Fruit fly (Drosophila melanogaster) whole organism, pupa: ENCODE data around the gene Glut1.
A peak's percentile ranks its signal among the peaks of the same experiment; 100 is the strongest.

Source experiments
- CG10348 ChIP-seq: fragments of 200-800 bp; sonication (Bioruptor generic); IDR thresholded peaks from 2 replicates; pipeline ENCODE4 v1.3.6; 2022; ENCODE audit warnings: missing biosample characterization, missing genetic modification characterization
- CG12605 ChIP-seq: fragments of 200-800 bp; sonication (Bioruptor generic); IDR thresholded peaks from 2 replicates; pipeline ENCODE4 v1.3.6; 2022; ENCODE audit warnings: missing biosample characterization, missing genetic modification characterization
- CG13204 ChIP-seq: fragments of 200-800 bp; sonication (Bioruptor generic); optimal IDR thresholded peaks from 2 replicates; lab custom pipeline; 2018; ENCODE audit warnings: missing biosample characterization, mild to moderate bottlenecking, missing genetic modification characterization, moderate library complexity
- CG14655 ChIP-seq: fragments of 200-800 bp; sonication (Bioruptor generic); optimal IDR thresholded peaks from 3 replicates; lab custom pipeline; 2017; ENCODE audit warnings: mild to moderate bottlenecking, missing biosample characterization, missing genetic modification reagents, missing genetic modification characterization
- CG15710 ChIP-seq: fragments of 200-800 bp; sonication (Bioruptor generic); optimal IDR thresholded peaks from 2 replicates; lab custom pipeline; 2018; ENCODE audit warnings: missing biosample characterization, mild to moderate bottlenecking, missing genetic modification characterization, moderate library complexity
- CG17806 ChIP-seq: fragments of 200-800 bp; sonication (Bioruptor generic); optimal IDR thresholded peaks from 2 replicates; lab custom pipeline; 2018; ENCODE audit warnings: missing biosample characterization, mild to moderate bottlenecking, missing genetic modification characterization, moderate library complexity
- CG32121 ChIP-seq: fragments of 200-800 bp; sonication (Bioruptor generic); IDR thresholded peaks from 2 replicates; pipeline ENCODE4 v1.3.6; 2022; ENCODE audit warnings: missing biosample characterization, missing genetic modification characterization
- CG34367 ChIP-seq: fragments of 200-800 bp; sonication (Bioruptor generic); optimal IDR thresholded peaks from 2 replicates; lab custom pipeline; 2018; ENCODE audit warnings: missing biosample characterization, mild to moderate bottlenecking, missing genetic modification characterization
- CG4496 ChIP-seq: fragments of 200-800 bp; sonication (Bioruptor generic); IDR thresholded peaks from 3 replicates; pipeline ENCODE4 v1.3.6; 2022; ENCODE audit warnings: missing biosample characterization, missing genetic modification characterization
- CG8159 ChIP-seq: fragments of 200-800 bp; sonication (Bioruptor generic); optimal IDR thresholded peaks from 3 replicates; lab custom pipeline; 2018; ENCODE audit warnings: missing biosample characterization, mild to moderate bottlenecking, missing genetic modification characterization, moderate library complexity
- CG8301 ChIP-seq: fragments of 200-800 bp; sonication (Bioruptor generic); optimal IDR thresholded peaks from 2 replicates; lab custom pipeline; 2018; ENCODE audit warnings: missing biosample characterization, mild to moderate bottlenecking, missing genetic modification characterization
- CG9948 ChIP-seq: fragments of 200-800 bp; sonication (Bioruptor generic); optimal IDR thresholded peaks from 2 replicates; lab custom pipeline; 2018; ENCODE audit warnings: missing biosample characterization, mild to moderate bottlenecking, missing genetic modification characterization, moderate library complexity
- D1 ChIP-seq: fragments of 200-800 bp; sonication (Bioruptor generic); optimal IDR thresholded peaks from 2 replicates; lab custom pipeline; 2018; ENCODE audit warnings: missing biosample characterization, mild to moderate bottlenecking, missing genetic modification characterization, moderate library complexity
- EcR ChIP-seq: fragments of 200-800 bp; sonication (Bioruptor generic); optimal IDR thresholded peaks from 3 replicates; lab custom pipeline; 2019; ENCODE audit warnings: missing biosample characterization, missing genetic modification characterization, mild to moderate bottlenecking, moderate library complexity, missing genetic modification reagents
- Ets98B ChIP-seq: fragments of 200-800 bp; sonication (Bioruptor generic); IDR thresholded peaks from 2 replicates; pipeline ENCODE4 v1.3.6; 2022; ENCODE audit warnings: missing biosample characterization, missing genetic modification characterization
- Pif1A ChIP-seq: fragments of 200-800 bp; sonication (Bioruptor generic); optimal IDR thresholded peaks from 3 replicates; lab custom pipeline; 2016; ENCODE audit warnings: missing biosample characterization, missing genetic modification characterization
- Pif1B ChIP-seq: fragments of 200-800 bp; sonication (Bioruptor generic); optimal IDR thresholded peaks from 3 replicates; lab custom pipeline; 2016; ENCODE audit warnings: missing biosample characterization, missing genetic modification characterization
- Snoo ChIP-seq: fragments of 200-800 bp; sonication (Bioruptor generic); optimal IDR thresholded peaks from 3 replicates; lab custom pipeline; 2017; ENCODE audit warnings: missing biosample characterization, mild to moderate bottlenecking, missing genetic modification characterization, inconsistent platforms
- fd96Ca ChIP-seq: fragments of 200-800 bp; sonication (Bioruptor generic); IDR thresholded peaks from 3 replicates; pipeline ENCODE4 v1.3.6; 2022; ENCODE audit warnings: missing biosample characterization, missing genetic modification characterization
- gl ChIP-seq: fragments of 200-800 bp; sonication (Bioruptor generic); optimal IDR thresholded peaks from 2 replicates; lab custom pipeline; 2018; ENCODE audit warnings: missing biosample characterization, mild to moderate bottlenecking, missing genetic modification characterization
- rn ChIP-seq: fragments of 200-800 bp; sonication (Bioruptor generic); IDR thresholded peaks from 2 replicates; pipeline ENCODE4 v1.3.6; 2022; ENCODE audit warnings: missing biosample characterization, missing genetic modification characterization

Gene Glut1

DNA sequence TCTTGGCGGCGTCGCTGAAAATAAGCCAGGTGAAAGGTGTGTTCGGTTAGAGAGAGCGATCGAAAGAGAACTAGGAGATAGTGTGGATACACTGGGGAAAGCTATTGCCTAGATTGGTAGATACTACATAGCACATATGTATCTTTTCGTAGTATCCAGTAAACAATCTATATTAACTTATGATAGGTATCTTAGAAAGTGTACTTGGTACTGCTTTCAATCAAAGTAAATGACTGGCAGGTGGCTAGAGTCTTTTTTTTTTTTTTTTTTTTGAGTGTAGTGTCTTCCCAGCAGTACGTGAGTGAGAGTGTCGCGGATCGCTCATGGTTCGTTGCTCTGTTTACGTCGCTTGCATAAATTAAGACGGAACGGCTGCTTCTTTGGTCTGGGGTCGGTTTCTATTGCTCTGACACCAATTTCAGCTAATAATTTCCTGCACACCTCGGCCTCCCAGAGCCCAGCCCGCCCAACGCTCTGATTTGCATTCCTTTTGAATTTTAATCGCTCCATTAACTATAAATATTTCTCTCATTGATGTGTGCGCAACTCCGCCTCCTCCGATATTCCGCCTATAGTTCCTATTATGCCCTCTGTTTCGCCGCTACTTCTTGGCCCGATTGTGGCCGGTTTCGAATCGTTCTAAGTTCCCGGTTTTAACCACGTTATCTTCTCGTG lies 115.9 kb downstream of the Glut1 start:
- TF ChIP-seq Pif1A (GFP tag; lab: Kevin White, UChicago) (no peak), CG32121 (peak; percentile 53; the same call in 1 of the 2 replicates), CG12605 (GFP tag; lab: Robert Waterston, UW) (peak; percentile 58), CG4496 (GFP tag; lab: Robert Waterston, UW) (peak; percentile 53; the same call in 2 of the 3 replicates), CG15710 (tag; lab: Kevin White, UChicago) (peak; percentile 7), CG8301 (peak; percentile 71), CG34367 (tag; lab: Kevin White, UChicago) (no peak), CG14655 (GFP tag; lab: Kevin White, UChicago) (no peak), fd96Ca (GFP tag; lab: Robert Waterston, UW) (0 out of 3 replicates have a peak, but pooled peaks have one; percentile 64), CG10348 (GFP tag; lab: Robert Waterston, UW) (peak; percentile 31; the same call in 1 of the 2 replicates), CG8159 (tag; lab: Kevin White, UChicago) (peak; percentile 20), Ets98B (GFP tag; lab: Robert Waterston, UW) (peak; percentile 72)

DNA sequence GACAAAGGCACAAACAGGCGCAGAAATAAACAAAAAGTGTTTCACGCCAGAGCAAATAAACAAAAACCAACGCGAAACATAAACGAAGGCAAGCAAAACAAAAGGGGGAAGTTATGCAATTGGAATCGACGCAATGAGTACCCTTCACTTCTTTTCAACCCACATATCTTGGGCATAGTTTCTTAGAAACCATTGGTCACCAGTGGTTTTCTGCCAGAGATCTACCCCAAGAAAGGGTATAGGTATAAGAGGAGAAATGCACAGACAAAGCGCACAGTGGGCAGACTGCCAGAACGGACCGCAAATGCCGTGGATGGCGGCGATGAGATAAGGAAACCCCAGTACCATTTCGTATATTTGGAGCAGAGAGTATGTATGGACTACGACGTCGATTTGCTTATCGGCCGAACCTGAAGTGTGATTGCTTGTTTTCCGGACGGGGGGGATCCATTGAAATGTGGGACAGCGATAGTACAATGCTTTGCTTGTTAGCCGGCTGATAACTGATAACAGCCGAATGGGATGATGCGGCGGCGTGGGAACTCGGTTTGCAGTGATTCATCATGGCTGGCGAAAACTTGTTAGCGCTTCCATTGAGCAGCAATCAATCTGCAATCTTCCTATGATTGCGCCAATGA lies 117.2 kb downstream of the Glut1 start:
- TF ChIP-seq Snoo (tag; lab: Kevin White, UChicago) (peak; percentile 44), CG15710 (tag; lab: Kevin White, UChicago) (peak; percentile 41), rn (peak; percentile 29; the same call in 1 of the 2 replicates), gl (peak; percentile 45), CG32121 (peak; percentile 78), CG34367 (tag; lab: Kevin White, UChicago) (peak; percentile 12), CG17806 (tag; lab: Kevin White, UChicago) (peak; percentile 16), CG14655 (GFP tag; lab: Kevin White, UChicago) (peak; percentile 40), CG8159 (tag; lab: Kevin White, UChicago) (peak; percentile 43), CG13204 (GFP tag; lab: Kevin White, UChicago) (peak; percentile 13), Pif1B (peak; percentile 45), Ets98B (GFP tag; lab: Robert Waterston, UW) (peak; percentile 63), Pif1A (GFP tag; lab: Kevin White, UChicago) (peak; percentile 36), CG12605 (GFP tag; lab: Robert Waterston, UW) (peak; percentile 49; the same call in 1 of the 2 replicates), D1 (tag; lab: Kevin White, UChicago) (no peak), CG4496 (GFP tag; lab: Robert Waterston, UW) (peak; percentile 47; the same call in 1 of the 3 replicates), fd96Ca (GFP tag; lab: Robert Waterston, UW) (peak; percentile 62; the same call in 2 of the 3 replicates), CG10348 (GFP tag; lab: Robert Waterston, UW) (0 out of 2 replicates have a peak, but pooled peaks have one; percentile 14), CG9948 (tag; lab: Kevin White, UChicago) (peak; percentile 33), EcR (no peak), CG8301 (peak; percentile 22)

- TF ChIP-seq CG9948 (tag; lab: Kevin White, UChicago) (peak; percentile 10), CG14655 (GFP tag; lab: Kevin White, UChicago) (peak; percentile 19), CG15710 (tag; lab: Kevin White, UChicago) (peak; percentile 26), CG17806 (tag; lab: Kevin White, UChicago) (peak; percentile 2), D1 (tag; lab: Kevin White, UChicago) (no peak), CG8301 (peak; percentile 28), EcR (no peak), CG8159 (tag; lab: Kevin White, UChicago) (peak; percentile 33)
Measured at dm6 chr3L:1031716-1032115, 117.8 kb downstream of the Glut1 start.

- TF ChIP-seq CG9948 (tag; lab: Kevin White, UChicago) (peak; percentile 88), CG13204 (GFP tag; lab: Kevin White, UChicago) (peak; percentile 83), rn (peak; percentile 88), CG10348 (GFP tag; lab: Robert Waterston, UW) (peak; percentile 82), gl (peak; percentile 87), CG32121 (peak; percentile 94), fd96Ca (GFP tag; lab: Robert Waterston, UW) (peak; percentile 97), CG8159 (tag; lab: Kevin White, UChicago) (peak; percentile 93), EcR (peak; percentile 56), Ets98B (GFP tag; lab: Robert Waterston, UW) (peak; percentile 96), CG8301 (peak; percentile 90), CG15710 (tag; lab: Kevin White, UChicago) (peak; percentile 95), D1 (tag; lab: Kevin White, UChicago) (no peak), CG17806 (tag; lab: Kevin White, UChicago) (peak; percentile 90), CG34367 (tag; lab: Kevin White, UChicago) (peak; percentile 90), CG4496 (GFP tag; lab: Robert Waterston, UW) (peak; percentile 97), CG12605 (GFP tag; lab: Robert Waterston, UW) (peak; percentile 92), Snoo (tag; lab: Kevin White, UChicago) (peak; percentile 94), CG14655 (GFP tag; lab: Kevin White, UChicago) (peak; percentile 91), Pif1A (GFP tag; lab: Kevin White, UChicago) (peak; percentile 93), Pif1B (peak; percentile 91)
Measured at dm6 chr3L:1032569-1032968, 118.7 kb downstream of the Glut1 start.

dm6 chr3L:1033688-1034087 lies 119.8 kb downstream of the Glut1 start:
- no peak for TF ChIP-seq CG32121
- TF ChIP-seq Snoo (tag; lab: Kevin White, UChicago), result no peak
- no peak for TF ChIP-seq D1 (tag; lab: Kevin White, UChicago)
- no peak for TF ChIP-seq CG8301
- no peak for TF ChIP-seq CG17806 (tag; lab: Kevin White, UChicago)
- no peak for TF ChIP-seq CG4496 (GFP tag; lab: Robert Waterston, UW)
- no peak for TF ChIP-seq CG34367 (tag; lab: Kevin White, UChicago)
- no peak for TF ChIP-seq CG9948 (tag; lab: Kevin White, UChicago)
- no peak for TF ChIP-seq Pif1A (GFP tag; lab: Kevin White, UChicago)
- TF ChIP-seq CG14655 (GFP tag; lab: Kevin White, UChicago), result no peak
- TF ChIP-seq CG12605 (GFP tag; lab: Robert Waterston, UW), result no peak
- TF ChIP-seq CG10348 (GFP tag; lab: Robert Waterston, UW), result no peak
- TF ChIP-seq, all 21 proteins: peak for 0
